Fruit fly (Drosophila melanogaster) whole organism, pupa: ENCODE results near the gene pit.

Experiments used
- CG10348 ChIP-seq: fragments of 200-800 bp; sonication (Bioruptor generic); IDR thresholded peaks from 2 replicates; pipeline ENCODE4 v1.3.6; 2022; ENCODE audit warnings: missing biosample characterization, missing genetic modification characterization
- CG15710 ChIP-seq: fragments of 200-800 bp; sonication (Bioruptor generic); optimal IDR thresholded peaks from 2 replicates; lab custom pipeline; 2018; ENCODE audit warnings: missing biosample characterization, mild to moderate bottlenecking, missing genetic modification characterization, moderate library complexity
- CG34367 ChIP-seq: fragments of 200-800 bp; sonication (Bioruptor generic); optimal IDR thresholded peaks from 2 replicates; lab custom pipeline; 2018; ENCODE audit warnings: missing biosample characterization, mild to moderate bottlenecking, missing genetic modification characterization
- EcR ChIP-seq: fragments of 200-800 bp; sonication (Bioruptor generic); optimal IDR thresholded peaks from 3 replicates; lab custom pipeline; 2019; ENCODE audit warnings: missing biosample characterization, missing genetic modification characterization, mild to moderate bottlenecking, moderate library complexity, missing genetic modification reagents

dm6 chr3R:22018777-22019420 lies 15.2 kb upstream of the pit start, which contains the start of gene Idh3b:
- TF ChIP-seq EcR (no peak), CG10348 (GFP tag; lab: Robert Waterston, UW) (no peak), CG15710 (tag; lab: Kevin White, UChicago) (peak; percentile 29), CG34367 (tag; lab: Kevin White, UChicago) (no peak)
